Comparison of ENCODE assay signal across 1 fruit fly cellular context in the genomic region with DNA sequence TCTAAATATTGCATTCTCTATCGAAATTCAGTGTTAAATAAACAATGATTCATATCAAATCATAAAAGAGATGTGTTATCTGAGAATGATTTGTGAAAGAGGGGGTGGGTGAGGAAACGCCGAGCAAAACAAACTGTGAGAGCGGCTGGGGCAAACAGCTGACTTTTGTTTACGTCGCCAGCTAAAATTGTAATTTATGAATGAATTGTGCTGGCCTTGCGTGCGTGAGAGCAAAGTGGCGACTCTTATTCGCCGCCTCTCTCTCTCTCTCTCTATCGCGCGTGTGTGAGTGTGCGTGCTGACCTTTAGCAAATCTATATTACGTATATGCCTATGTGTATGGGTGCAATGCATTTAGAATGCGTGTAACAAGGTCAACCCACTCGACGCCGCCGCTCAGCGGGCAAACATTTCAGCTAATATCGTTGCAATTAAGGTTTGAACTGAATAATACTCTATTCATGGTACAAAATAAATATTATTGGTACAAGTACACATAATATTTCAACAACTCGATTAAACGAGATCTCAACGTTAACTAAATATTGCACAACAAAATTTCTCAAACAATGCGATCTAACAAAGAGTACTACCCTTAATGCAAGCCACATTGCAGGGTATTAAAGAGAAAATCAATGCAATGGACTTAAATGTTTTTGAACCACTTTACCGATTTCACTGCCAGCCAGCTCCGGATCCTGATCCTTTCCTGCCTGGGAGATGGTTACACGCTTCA.
TF ChIP-seq lines count a peak whose summit lies in the region.

No protein-coding gene starts in this region.

TF ChIP-seq in whole organism, embryonic, 481 proteins besides CTCF, POLR2A, EP300 and RAD21 (continued from another document and continues in another):
- no peak for TF ChIP-seq inv (GFP tag; IDR thresholded peaks at IDR 0.05; lab: Robert Waterston, UW; ENCODE audit: partially characterized antibody)
- no peak for TF ChIP-seq ken (GFP tag; IDR thresholded peaks at IDR 0.05; lab: Robert Waterston, UW)
- no peak for TF ChIP-seq scrt (GFP tag; optimal IDR thresholded peaks at IDR 0.05; lab: Kevin White, UChicago)
- TF ChIP-seq CG12942 (GFP tag; optimal IDR thresholded peaks at IDR 0.05; lab: Kevin White, UChicago): no peak
- no peak for TF ChIP-seq CG14667 (GFP tag; IDR thresholded peaks at IDR 0.05; lab: Robert Waterston, UW)
- no peak for TF ChIP-seq Camta (GFP tag; optimal IDR thresholded peaks at IDR 0.05; lab: Kevin White, UChicago)
- TF ChIP-seq nmo (GFP tag; optimal IDR thresholded peaks at IDR 0.05; lab: Kevin White, UChicago): peak; percentile 22
- no peak for TF ChIP-seq Atf3 (GFP tag; optimal IDR thresholded peaks at IDR 0.05; lab: Kevin White, UChicago)
- TF ChIP-seq nau (GFP tag; optimal IDR thresholded peaks at IDR 0.05; lab: Kevin White, UChicago): no peak
- TF ChIP-seq wdn (GFP tag; IDR thresholded peaks at IDR 0.05; lab: Robert Waterston, UW): no peak
- TF ChIP-seq Bgb (GFP tag; IDR thresholded peaks at IDR 0.05; lab: Robert Waterston, UW; ENCODE audit: partially characterized antibody): no peak
- no peak for TF ChIP-seq fd3F (GFP tag; optimal IDR thresholded peaks at IDR 0.05; lab: Kevin White, UChicago)
- no peak for TF ChIP-seq CG7372 (GFP tag; IDR thresholded peaks at IDR 0.05; lab: Robert Waterston, UW)
- TF ChIP-seq Fer1 (GFP tag; optimal IDR thresholded peaks at IDR 0.05; lab: Kevin White, UChicago): peak; percentile 39
- TF ChIP-seq rib (GFP tag; IDR thresholded peaks at IDR 0.05; lab: Robert Waterston, UW): no peak
- TF ChIP-seq dmrt11E (tag; optimal IDR thresholded peaks at IDR 0.05; lab: Kevin White, UChicago): peak; percentile 17
- TF ChIP-seq HmgD (GFP tag; optimal IDR thresholded peaks at IDR 0.05; lab: Kevin White, UChicago): no peak
- TF ChIP-seq nerfin-2 (GFP tag; IDR thresholded peaks at IDR 0.05; lab: Robert Waterston, UW; ENCODE audit: partially characterized antibody): no peak
- TF ChIP-seq CG32532 (GFP tag; IDR thresholded peaks at IDR 0.05; lab: Robert Waterston, UW): no peak
- TF ChIP-seq CG3838 (GFP tag; optimal IDR thresholded peaks at IDR 0.05; lab: Kevin White, UChicago): no peak
- no peak for TF ChIP-seq CG13624 (GFP tag; optimal IDR thresholded peaks at IDR 0.05; lab: Kevin White, UChicago)
- no peak for TF ChIP-seq CG2199 (GFP tag; IDR thresholded peaks at IDR 0.05; lab: Robert Waterston, UW)
- no peak for TF ChIP-seq CG11504 (tag; optimal IDR thresholded peaks at IDR 0.05; lab: Kevin White, UChicago)
- no peak for TF ChIP-seq sr (GFP tag; IDR thresholded peaks at IDR 0.05; lab: Robert Waterston, UW)
- TF ChIP-seq tup (GFP tag; optimal IDR thresholded peaks at IDR 0.05; lab: Kevin White, UChicago): no peak
- TF ChIP-seq CG18262 (tag; optimal IDR thresholded peaks at IDR 0.05; lab: Kevin White, UChicago): peak; percentile 14
- TF ChIP-seq CG4404 (GFP tag; IDR thresholded peaks at IDR 0.05; lab: Robert Waterston, UW): 0 out of 2 replicates have a peak, but pooled peaks have one; percentile 16
- no peak for TF ChIP-seq CG11398 (GFP tag; optimal IDR thresholded peaks at IDR 0.05; lab: Kevin White, UChicago)
- TF ChIP-seq nom (GFP tag; optimal IDR thresholded peaks at IDR 0.05; lab: Kevin White, UChicago): no peak
- TF ChIP-seq NK7.1 (GFP tag; optimal IDR thresholded peaks at IDR 0.05; lab: Kevin White, UChicago): no peak
- TF ChIP-seq gce (GFP tag; IDR thresholded peaks at IDR 0.05; lab: Robert Waterston, UW): 0 out of 3 replicates have a peak, but pooled peaks have one; percentile 39
- TF ChIP-seq slp2 (GFP tag; optimal IDR thresholded peaks at IDR 0.05; lab: Kevin White, UChicago): no peak
- no peak for TF ChIP-seq nerfin-1 (tag; optimal IDR thresholded peaks at IDR 0.05; lab: Kevin White, UChicago)
- TF ChIP-seq sc (optimal IDR thresholded peaks at IDR 0.05; lab: Kevin White, UChicago): no peak
- TF ChIP-seq sc (GFP tag; optimal IDR thresholded peaks at IDR 0.05; lab: Kevin White, UChicago): no peak
- TF ChIP-seq CG34376 (GFP tag; optimal IDR thresholded peaks at IDR 0.05; lab: Kevin White, UChicago): peak; percentile 47
- TF ChIP-seq ttk (GFP tag; IDR thresholded peaks at IDR 0.05; lab: Robert Waterston, UW): peak; percentile 51
- no peak for TF ChIP-seq CG5180 (GFP tag; optimal IDR thresholded peaks at IDR 0.05; lab: Kevin White, UChicago)
- TF ChIP-seq gfzf (GFP tag; optimal IDR thresholded peaks at IDR 0.05; lab: Kevin White, UChicago): no peak
- TF ChIP-seq kni (GFP tag; optimal IDR thresholded peaks at IDR 0.05; lab: Kevin White, UChicago): no peak
- peak; percentile 21 for TF ChIP-seq Blimp-1 (GFP tag; optimal IDR thresholded peaks at IDR 0.05; lab: Kevin White, UChicago)
- no peak for TF ChIP-seq C15 (GFP tag; IDR thresholded peaks at IDR 0.05; lab: Robert Waterston, UW)
- no peak for TF ChIP-seq Ada2b (GFP tag; IDR thresholded peaks at IDR 0.05; lab: Robert Waterston, UW)
- no peak for TF ChIP-seq CG4730 (GFP tag; IDR thresholded peaks at IDR 0.05; lab: Robert Waterston, UW)
- TF ChIP-seq Hr51 (GFP tag; optimal IDR thresholded peaks at IDR 0.05; lab: Kevin White, UChicago): peak in 1 of 2 experiments; percentile 26
- no peak for TF ChIP-seq fd64A (GFP tag; optimal IDR thresholded peaks at IDR 0.05; lab: Kevin White, UChicago)
- TF ChIP-seq CG9932 (GFP tag; IDR thresholded peaks at IDR 0.05; lab: Robert Waterston, UW): no peak
- TF ChIP-seq odd (GFP tag; optimal IDR thresholded peaks at IDR 0.05; lab: Kevin White, UChicago): no peak
- no peak for TF ChIP-seq CG1832 (GFP tag; optimal IDR thresholded peaks at IDR 0.05; lab: Kevin White, UChicago)
- TF ChIP-seq zen2 (GFP tag; IDR thresholded peaks at IDR 0.05; lab: Robert Waterston, UW; ENCODE audit: partially characterized antibody): peak; percentile 17; the same call in 1 of the 3 replicates
- TF ChIP-seq CG31388 (GFP tag; optimal IDR thresholded peaks at IDR 0.05; lab: Kevin White, UChicago): no peak
- TF ChIP-seq CG17829 (tag; optimal IDR thresholded peaks at IDR 0.05; lab: Kevin White, UChicago): no peak
- no peak for TF ChIP-seq Sox100B (GFP tag; optimal IDR thresholded peaks at IDR 0.05; lab: Kevin White, UChicago)
- no peak for TF ChIP-seq br (optimal IDR thresholded peaks at IDR 0.05; lab: Kevin White, UChicago)
- TF ChIP-seq Six4 (GFP tag; optimal IDR thresholded peaks at IDR 0.05; lab: Kevin White, UChicago): no peak
- no peak for TF ChIP-seq pfk (GFP tag; optimal IDR thresholded peaks at IDR 0.05; lab: Kevin White, UChicago)
- no peak for TF ChIP-seq al (GFP tag; IDR thresholded peaks at IDR 0.05; lab: Robert Waterston, UW)
- no peak for TF ChIP-seq Hmr (GFP tag; optimal IDR thresholded peaks at IDR 0.05; lab: Kevin White, UChicago)
- TF ChIP-seq Jarid2 (GFP tag; optimal IDR thresholded peaks at IDR 0.05; lab: Kevin White, UChicago): no peak
- TF ChIP-seq CG11695 (GFP tag; IDR thresholded peaks at IDR 0.05; lab: Robert Waterston, UW): no peak
- no peak for TF ChIP-seq CG6813 (GFP tag; optimal IDR thresholded peaks at IDR 0.05; lab: Kevin White, UChicago)
- TF ChIP-seq CG12391 (tag; optimal IDR thresholded peaks at IDR 0.05; lab: Kevin White, UChicago): peak; percentile 9
- TF ChIP-seq CG4854 (GFP tag; optimal IDR thresholded peaks at IDR 0.05; lab: Kevin White, UChicago): no peak
- TF ChIP-seq CG13424 (tag; optimal IDR thresholded peaks at IDR 0.05; lab: Kevin White, UChicago): no peak
- TF ChIP-seq lola (GFP tag; optimal IDR thresholded peaks at IDR 0.05; lab: Kevin White, UChicago): no peak
- no peak for TF ChIP-seq CG17385 (GFP tag; optimal IDR thresholded peaks at IDR 0.05; lab: Kevin White, UChicago)
- TF ChIP-seq Ets65A (GFP tag; lab: Kevin White, UChicago): peak; percentile 9
- TF ChIP-seq Hr78 (GFP tag; optimal IDR thresholded peaks at IDR 0.05; lab: Kevin White, UChicago): peak in 1 of 2 experiments; percentile 99
- TF ChIP-seq emc (GFP tag; optimal IDR thresholded peaks at IDR 0.05; lab: Kevin White, UChicago): no peak
- no peak for TF ChIP-seq tna (GFP tag; IDR thresholded peaks at IDR 0.05; lab: Robert Waterston, UW; ENCODE audit: partially characterized antibody)
- TF ChIP-seq stwl (tag; optimal IDR thresholded peaks at IDR 0.05; lab: Kevin White, UChicago): no peak
- no peak for TF ChIP-seq B-H2 (GFP tag; optimal IDR thresholded peaks at IDR 0.05; lab: Kevin White, UChicago)
- no peak for TF ChIP-seq CG6683 (GFP tag; optimal IDR thresholded peaks at IDR 0.05; lab: Kevin White, UChicago)
- TF ChIP-seq chinmo (GFP tag; IDR thresholded peaks at IDR 0.05; lab: Robert Waterston, UW; ENCODE audit: partially characterized antibody): peak; percentile 99
- no peak for TF ChIP-seq salm (tag; optimal IDR thresholded peaks at IDR 0.05; lab: Kevin White, UChicago)
- no peak for TF ChIP-seq jigr1 (GFP tag; IDR thresholded peaks at IDR 0.05; lab: Robert Waterston, UW)
- TF ChIP-seq CG18619 (GFP tag; optimal IDR thresholded peaks at IDR 0.05; lab: Kevin White, UChicago): no peak
- TF ChIP-seq vnd (GFP tag; IDR thresholded peaks at IDR 0.05; lab: Robert Waterston, UW; ENCODE audit: partially characterized antibody): no peak
- peak; percentile 11; the same call in 1 of the 2 replicates for TF ChIP-seq Adf1 (GFP tag; IDR thresholded peaks at IDR 0.05; lab: Robert Waterston, UW)
- TF ChIP-seq bowl (GFP tag; IDR thresholded peaks at IDR 0.05; lab: Robert Waterston, UW): no peak
- no peak for TF ChIP-seq lbe (GFP tag; optimal IDR thresholded peaks at IDR 0.05; lab: Kevin White, UChicago)
- no peak for TF ChIP-seq Antp (GFP tag; optimal IDR thresholded peaks at IDR 0.05; lab: Kevin White, UChicago)
- no peak for TF ChIP-seq cas (GFP tag; IDR thresholded peaks at IDR 0.05; lab: Robert Waterston, UW)
- TF ChIP-seq az2 (GFP tag; optimal IDR thresholded peaks at IDR 0.05; lab: Kevin White, UChicago): peak; percentile 40
- peak in 1 of 2 experiments; percentile 70 for TF ChIP-seq Pdp1 (GFP tag; optimal IDR thresholded peaks at IDR 0.05; lab: Kevin White, UChicago)
- peak; percentile 24; the same call in 1 of the 2 replicates for TF ChIP-seq vvl (GFP tag; IDR thresholded peaks at IDR 0.05; lab: Robert Waterston, UW)
- no peak for TF ChIP-seq onecut (GFP tag; IDR thresholded peaks at IDR 0.05; lab: Robert Waterston, UW)
- TF ChIP-seq insv (GFP tag; optimal IDR thresholded peaks at IDR 0.05; lab: Kevin White, UChicago): no peak
- TF ChIP-seq zfh2 (GFP tag; optimal IDR thresholded peaks at IDR 0.05; lab: Kevin White, UChicago): no peak
- no peak for TF ChIP-seq dan (GFP tag; IDR thresholded peaks at IDR 0.05; lab: Robert Waterston, UW)
- no peak for TF ChIP-seq pita (GFP tag; optimal IDR thresholded peaks at IDR 0.05; lab: Kevin White, UChicago)
- no peak for TF ChIP-seq pan (optimal IDR thresholded peaks at IDR 0.05; lab: Kevin White, UChicago)
- TF ChIP-seq pan (GFP tag; optimal IDR thresholded peaks at IDR 0.05 in 1 of 2, IDR thresholded peaks at IDR 0.05 in 1 of 2): peak in 1 of 2 experiments; percentile 26
- no peak for TF ChIP-seq Atf-2 (GFP tag; optimal IDR thresholded peaks at IDR 0.05; lab: Kevin White, UChicago)
- no peak for TF ChIP-seq mam (GFP tag; optimal IDR thresholded peaks at IDR 0.05; lab: Kevin White, UChicago)
- TF ChIP-seq CoRest (tag; optimal IDR thresholded peaks at IDR 0.05; lab: Kevin White, UChicago): no peak
- TF ChIP-seq unc-4 (GFP tag; IDR thresholded peaks at IDR 0.05; lab: Robert Waterston, UW; ENCODE audit: partially characterized antibody): peak; percentile 44
- TF ChIP-seq ab (GFP tag; optimal IDR thresholded peaks at IDR 0.05; lab: Kevin White, UChicago): no peak
- TF ChIP-seq fd102C (GFP tag; optimal IDR thresholded peaks at IDR 0.05; lab: Kevin White, UChicago): no peak
- TF ChIP-seq CG3407 (GFP tag; optimal IDR thresholded peaks at IDR 0.05; lab: Kevin White, UChicago): no peak
- no peak for TF ChIP-seq Rx (GFP tag; IDR thresholded peaks at IDR 0.05; lab: Robert Waterston, UW)
- no peak for TF ChIP-seq eve (GFP tag; optimal IDR thresholded peaks at IDR 0.05; lab: Kevin White, UChicago)
- no peak for TF ChIP-seq CG33557 (GFP tag; optimal IDR thresholded peaks at IDR 0.05; lab: Kevin White, UChicago)
- TF ChIP-seq CG4328 (GFP tag; optimal IDR thresholded peaks at IDR 0.05; lab: Kevin White, UChicago): no peak
- no peak for TF ChIP-seq dmrt99B (tag; optimal IDR thresholded peaks at IDR 0.05; lab: Kevin White, UChicago)
- no peak for TF ChIP-seq Awh (GFP tag; IDR thresholded peaks at IDR 0.05; lab: Robert Waterston, UW)
- no peak for TF ChIP-seq Aef1 (GFP tag; IDR thresholded peaks at IDR 0.05; lab: Robert Waterston, UW)
- no peak for TF ChIP-seq lov (optimal IDR thresholded peaks at IDR 0.05; lab: Kevin White, UChicago)
- no peak for TF ChIP-seq lov (GFP tag; IDR thresholded peaks at IDR 0.05; lab: Robert Waterston, UW)
- TF ChIP-seq HLH54F (GFP tag; optimal IDR thresholded peaks at IDR 0.05; lab: Kevin White, UChicago): no peak
- no peak for TF ChIP-seq Dp (GFP tag; optimal IDR thresholded peaks at IDR 0.05; lab: Kevin White, UChicago)
- no peak for TF ChIP-seq Tbp (GFP tag; optimal IDR thresholded peaks at IDR 0.05; lab: Kevin White, UChicago)
- no peak for TF ChIP-seq p53 (GFP tag; optimal IDR thresholded peaks at IDR 0.05; lab: Kevin White, UChicago)
- TF ChIP-seq CG2202 (tag; optimal IDR thresholded peaks at IDR 0.05; lab: Kevin White, UChicago): no peak
- no peak for TF ChIP-seq Side (GFP tag; optimal IDR thresholded peaks at IDR 0.05; lab: Kevin White, UChicago)
- TF ChIP-seq Dek (tag; optimal IDR thresholded peaks at IDR 0.05; lab: Kevin White, UChicago): no peak
- TF ChIP-seq CG17612 (GFP tag; IDR thresholded peaks at IDR 0.05; lab: Robert Waterston, UW): no peak
- TF ChIP-seq Scr (GFP tag; IDR thresholded peaks at IDR 0.05; lab: Robert Waterston, UW; ENCODE audit: partially characterized antibody): no peak; the same call in 1 of the 2 replicates
- no peak for TF ChIP-seq CG1647 (GFP tag; optimal IDR thresholded peaks at IDR 0.05; lab: Kevin White, UChicago)
- TF ChIP-seq bigmax (GFP tag; optimal IDR thresholded peaks at IDR 0.05; lab: Kevin White, UChicago): no peak
- no peak for TF ChIP-seq CG9609 (GFP tag; optimal IDR thresholded peaks at IDR 0.05; lab: Kevin White, UChicago)
- TF ChIP-seq phol (tag; optimal IDR thresholded peaks at IDR 0.05; lab: Kevin White, UChicago): peak; percentile 7
- no peak for TF ChIP-seq Sry-β (GFP tag; optimal IDR thresholded peaks at IDR 0.05; lab: Kevin White, UChicago)
- TF ChIP-seq ham (GFP tag; IDR thresholded peaks at IDR 0.05; lab: Robert Waterston, UW): no peak
- TF ChIP-seq kah (GFP tag; optimal IDR thresholded peaks at IDR 0.05; lab: Kevin White, UChicago): peak; percentile 42
- no peak for TF ChIP-seq CG18764 (GFP tag; optimal IDR thresholded peaks at IDR 0.05; lab: Kevin White, UChicago)
- no peak for TF ChIP-seq CG8281 (tag; optimal IDR thresholded peaks at IDR 0.05; lab: Kevin White, UChicago)
- TF ChIP-seq Dip2 (GFP tag; IDR thresholded peaks at IDR 0.05; lab: Robert Waterston, UW): no peak
